Worm (Caenorhabditis elegans) whole organism, young adult: Measurements from ENCODE around the gene Y57G11C.42.

ENCODE experiments used
- B0261.1 ChIP-seq: sonication (generic microtip); optimal IDR thresholded peaks from 2 replicates; lab custom pipeline; 2016; ENCODE audit warnings: mild to moderate bottlenecking, missing genetic modification characterization, moderate library complexity, missing compliant biosample characterization
- F22D6.2 ChIP-seq: sonication (generic microtip); optimal IDR thresholded peaks from 2 replicates; lab custom pipeline; 2016; ENCODE audit warnings: mild to moderate bottlenecking, missing genetic modification characterization, missing compliant biosample characterization
- F37B4.10 ChIP-seq: fragments of 200-800 bp; sonication (Bioruptor generic); IDR thresholded peaks from 2 replicates; pipeline ENCODE4 v1.3.6; 2022; ENCODE audit warnings: missing genetic modification characterization, missing compliant biosample characterization
- T26A5.8 ChIP-seq: sonication (generic microtip); optimal IDR thresholded peaks from 2 replicates; lab custom pipeline; 2016; ENCODE audit warnings: missing genetic modification characterization, missing compliant biosample characterization
- Y67H2A.10 ChIP-seq: fragments of 200-800 bp; sonication (Bioruptor generic); conservative IDR thresholded peaks from 2 replicates; pipeline ENCODE4 v1.3.6; 2022; ENCODE audit warnings: missing genetic modification reagents, missing genetic modification characterization, missing compliant biosample characterization
- ama-1 ChIP-seq, 3 experiments: fragments of 150-350 bp in 1 of 3; sonication (generic microtip) in 2 of 3; optimal IDR thresholded peaks; 2 replicates each; lab custom pipeline; 2014 to 2018; ENCODE audit warnings: missing biosample characterization in 2 of 3, missing genetic modification characterization in 2 of 3, missing genetic modification reagents in 2 of 3
- athp-1 ChIP-seq: sonication (generic microtip); optimal IDR thresholded peaks from 2 replicates; lab custom pipeline; 2017; ENCODE audit warnings: mild to moderate bottlenecking, missing genetic modification characterization, missing compliant biosample characterization
- attf-6 ChIP-seq: fragments of 200-800 bp; sonication (Bioruptor generic); IDR thresholded peaks from 2 replicates; pipeline ENCODE4 v1.3.6; 2022; ENCODE audit warnings: missing genetic modification reagents, missing genetic modification characterization, missing compliant biosample characterization
- bed-2 ChIP-seq: fragments of 200-800 bp; sonication (Bioruptor generic); IDR thresholded peaks from 2 replicates; pipeline ENCODE4 v1.3.6; 2022; ENCODE audit warnings: missing genetic modification reagents, missing genetic modification characterization, missing compliant biosample characterization
- cebp-1 ChIP-seq, 2 experiments: fragments of 200-800 bp in 1 of 2; sonication (Bioruptor generic) in 1 of 2; sonication (generic microtip) in 1 of 2; IDR thresholded peaks in 1 of 2; optimal IDR thresholded peaks in 1 of 2; 2 replicates each; pipeline versions ENCODE4 v1.3.6 to Lab custom; 2017 to 2022; ENCODE audit warnings: missing compliant biosample characterization in 2 of 2, missing genetic modification characterization in 2 of 2, mild to moderate bottlenecking in 1 of 2, missing genetic modification reagents in 1 of 2, moderate library complexity in 1 of 2
- chd-7 ChIP-seq: sonication (generic microtip); optimal IDR thresholded peaks from 2 replicates; lab custom pipeline; 2016; ENCODE audit warnings: mild to moderate bottlenecking, missing genetic modification characterization, moderate library complexity, missing compliant biosample characterization
- dox-1 ChIP-seq: fragments of 200-800 bp; sonication (Bioruptor generic); IDR thresholded peaks from 2 replicates; pipeline ENCODE4 v1.3.6; 2022; ENCODE audit warnings: missing genetic modification reagents, missing genetic modification characterization, missing compliant biosample characterization
- efl-1 ChIP-seq: fragments of 150-350 bp; optimal IDR thresholded peaks from 2 replicates; lab custom pipeline; 2014; ENCODE audit warnings: missing biosample characterization, missing genetic modification reagents, missing genetic modification characterization
- egl-44 ChIP-seq: fragments of 200-800 bp; sonication (Bioruptor generic); IDR thresholded peaks from 2 replicates; pipeline ENCODE4 v1.3.6; 2022; ENCODE audit warnings: missing genetic modification reagents, missing genetic modification characterization, missing compliant biosample characterization
- ets-4 ChIP-seq: fragments of 200-800 bp; sonication (Bioruptor generic); optimal IDR thresholded peaks from 2 replicates; lab custom pipeline; 2018; ENCODE audit warnings: mild to moderate bottlenecking, missing genetic modification characterization, missing compliant biosample characterization
- him-1 ChIP-seq: sonication (generic microtip); optimal IDR thresholded peaks from 2 replicates; lab custom pipeline; 2016; ENCODE audit warnings: missing genotype, missing genetic modification reagents, missing genetic modification characterization, missing compliant biosample characterization
- hmg-1.2 ChIP-seq: fragments of 200-800 bp; sonication (Bioruptor generic); IDR thresholded peaks from 2 replicates; pipeline ENCODE4 v1.3.6; 2022; ENCODE audit warnings: missing genetic modification reagents, missing genetic modification characterization, missing compliant biosample characterization
- hsf-1 ChIP-seq: fragments of 200-800 bp; sonication (Bioruptor generic); IDR thresholded peaks from 2 replicates; pipeline ENCODE4 v1.3.6; 2022; ENCODE audit warnings: missing genetic modification reagents, missing genetic modification characterization, missing compliant biosample characterization
- let-607 ChIP-seq, 2 experiments: fragments of 200-800 bp in 1 of 2; sonication (Bioruptor generic) in 1 of 2; sonication (generic microtip) in 1 of 2; optimal IDR thresholded peaks; 2 replicates each; lab custom pipeline; 2016 to 2018; ENCODE audit warnings: mild to moderate bottlenecking in 2 of 2, missing compliant biosample characterization in 2 of 2, missing genetic modification characterization in 2 of 2, moderate library complexity in 2 of 2, missing genotype in 1 of 2
- lin-35 ChIP-seq, 3 experiments: fragments of 150-350 bp in 2 of 3; sonication (generic microtip) in 1 of 3; optimal IDR thresholded peaks; 2 replicates each; lab custom pipeline; 2014 to 2018; ENCODE audit warnings: missing biosample characterization in 3 of 3, missing genetic modification characterization in 3 of 3, missing genetic modification reagents in 3 of 3
- lsl-1 ChIP-seq: fragments of 200-800 bp; sonication (Bioruptor generic); optimal IDR thresholded peaks from 2 replicates; lab custom pipeline; 2018; ENCODE audit warnings: mild to moderate bottlenecking, missing genetic modification characterization, moderate library complexity, missing compliant biosample characterization
- madf-10 ChIP-seq: sonication (generic microtip); optimal IDR thresholded peaks from 2 replicates; lab custom pipeline; 2016; ENCODE audit warnings: mild to moderate bottlenecking, missing genetic modification characterization, missing compliant biosample characterization
- madf-3 ChIP-seq: fragments of 200-800 bp; sonication (Bioruptor generic); IDR thresholded peaks from 2 replicates; pipeline ENCODE4 v1.3.6; 2022; ENCODE audit warnings: missing genetic modification reagents, missing genetic modification characterization, missing compliant biosample characterization
- madf-6 ChIP-seq: fragments of 200-800 bp; sonication (Bioruptor generic); IDR thresholded peaks from 2 replicates; pipeline ENCODE4 v1.3.6; 2022; ENCODE audit warnings: missing genetic modification reagents, missing genetic modification characterization, missing compliant biosample characterization
- mes-4 ChIP-seq: sonication (generic microtip); optimal IDR thresholded peaks from 2 replicates; lab custom pipeline; 2016; ENCODE audit warnings: missing genotype, missing genetic modification characterization, missing compliant biosample characterization
- nhr-120 ChIP-seq: fragments of 200-800 bp; sonication (Bioruptor generic); IDR thresholded peaks from 2 replicates; pipeline ENCODE4 v1.3.6; 2022; ENCODE audit warnings: missing genetic modification characterization, missing compliant biosample characterization
- nhr-27 ChIP-seq: fragments of 200-800 bp; sonication (Bioruptor generic); optimal IDR thresholded peaks from 2 replicates; lab custom pipeline; 2018; ENCODE audit warnings: mild to moderate bottlenecking, missing genetic modification characterization, moderate library complexity, missing compliant biosample characterization
- nhr-90 ChIP-seq: sonication (generic microtip); optimal IDR thresholded peaks from 2 replicates; lab custom pipeline; 2016; ENCODE audit warnings: missing genotype, mild to moderate bottlenecking, missing genetic modification characterization, missing compliant biosample characterization
- snpc-1.1 ChIP-seq: sonication (generic microtip); optimal IDR thresholded peaks from 2 replicates; lab custom pipeline; 2017; ENCODE audit warnings: missing genetic modification characterization, mild to moderate bottlenecking, missing compliant biosample characterization, antibody characterized with exemption, moderate library complexity, missing genotype, missing genetic modification reagents; ENCODE audit not compliant: insufficient read depth
- snpc-4 ChIP-seq, 5 experiments: fragments of 150-350 bp in 1 of 5; sonication (generic microtip) in 4 of 5; optimal IDR thresholded peaks; 2 replicates each; lab custom pipeline; 2014 to 2018; ENCODE audit warnings: missing genetic modification characterization in 5 of 5, missing biosample characterization in 3 of 5, antibody characterized with exemption in 2 of 5, mild to moderate bottlenecking in 2 of 5, missing compliant biosample characterization in 2 of 5, missing genotype in 2 of 5, moderate library complexity in 2 of 5, missing genetic modification reagents in 1 of 5
- somi-1 ChIP-seq: fragments of 200-800 bp; sonication (Bioruptor generic); optimal IDR thresholded peaks from 2 replicates; lab custom pipeline; 2018; ENCODE audit warnings: mild to moderate bottlenecking, missing genetic modification characterization, missing compliant biosample characterization
- tbp1 ChIP-seq: fragments of 200-800 bp; sonication (Bioruptor generic); optimal IDR thresholded peaks from 2 replicates; lab custom pipeline; 2018; ENCODE audit warnings: mild to moderate bottlenecking, missing genetic modification characterization, missing compliant biosample characterization
- xnd-1 ChIP-seq: sonication (generic microtip); optimal IDR thresholded peaks from 2 replicates; lab custom pipeline; 2016; ENCODE audit warnings: missing genotype, missing genetic modification reagents, missing genetic modification characterization, missing compliant biosample characterization

Gene Y57G11C.42

ce11 chrIV:14754912-14755311 is 26.6 kb downstream of the Y57G11C.42 start, which contains the start of gene Y57G11C.499:
Y57G11C.499 (minus strand) TSS chrIV:14754934.
- TF ChIP-seq efl-1 (GFP tag; lab: Kevin White, UChicago) (peak; percentile 8), somi-1 (GFP tag; lab: Kevin White, UChicago) (no peak), madf-6 (GFP tag; lab: Robert Waterston, UW) (peak; percentile 56; the same call in 1 of the 2 replicates), tbp1 (GFP tag; lab: Kevin White, UChicago) (peak; percentile 10), athp-1 (tag; lab: Kevin White, UChicago) (no peak), T26A5.8 (no peak), attf-6 (peak; percentile 88), snpc-4 (GFP tag; optimal IDR thresholded peaks at IDR 0.05; lab: Kevin White, UChicago) (peak; percentile 78), snpc-4 (tag; optimal IDR thresholded peaks at IDR 0.05; lab: Kevin White, UChicago) (peak in 3 of 4 experiments; percentile 89 to 93 (median 91)), chd-7 (tag; lab: Kevin White, UChicago) (no peak), nhr-120 (no peak), lsl-1 (GFP tag; lab: Kevin White, UChicago) (peak; percentile 79)

ce11 chrIV:14757786-14758185 is 29.5 kb downstream of the Y57G11C.42 start:
- TF ChIP-seq nhr-90 (tag; lab: Kevin White, UChicago) (no peak), him-1 (tag; lab: Kevin White, UChicago) (no peak), attf-6 (peak; percentile 67; the same call in 1 of the 2 replicates)

DNA sequence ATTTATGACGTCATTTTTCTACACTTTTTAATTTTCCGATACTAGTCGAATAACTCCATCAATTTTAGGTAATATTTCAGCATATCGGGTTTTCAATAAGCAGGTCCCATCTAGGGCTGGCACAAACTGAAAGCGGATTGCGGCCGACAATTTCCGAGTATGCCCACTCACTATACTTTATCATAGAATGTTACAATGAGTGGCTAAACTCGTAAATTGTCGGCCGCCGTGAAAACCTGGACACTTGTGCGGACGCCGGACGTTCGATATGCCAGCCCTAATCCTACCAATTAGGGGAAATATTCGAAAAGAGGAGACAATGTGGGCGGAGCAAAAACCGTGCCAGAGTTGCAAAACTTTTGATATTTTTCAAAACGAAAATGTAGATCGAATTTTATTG is 31.3 kb downstream of the Y57G11C.42 start:
- no peak for TF ChIP-seq snpc-4 (GFP tag; optimal IDR thresholded peaks at IDR 0.05; lab: Kevin White, UChicago)
- TF ChIP-seq snpc-4 (tag; optimal IDR thresholded peaks at IDR 0.05; lab: Kevin White, UChicago), result peak in 3 of 4 experiments; percentile 72 to 92 (median 77)
- TF ChIP-seq snpc-1.1 (tag; lab: Kevin White, UChicago), result peak; percentile 51
- peak; percentile 36 for TF ChIP-seq hmg-1.2 (GFP tag; lab: Robert Waterston, UW)
- no peak for TF ChIP-seq lin-35 (GFP tag; optimal IDR thresholded peaks at IDR 0.05; lab: Kevin White, UChicago)
- TF ChIP-seq attf-6, result no peak
- no peak for TF ChIP-seq xnd-1 (tag; lab: Kevin White, UChicago)

ce11 chrIV:14760845-14761244 is 32.5 kb downstream of the Y57G11C.42 start, which contains the start of gene ptp-5.2:
ptp-5.2 (minus strand) TSS chrIV:14760945.
- no peak for TF ChIP-seq cebp-1 (GFP tag; IDR thresholded peaks at IDR 0.05; lab: Robert Waterston, UW)
- no peak for TF ChIP-seq cebp-1 (tag; optimal IDR thresholded peaks at IDR 0.05; lab: Kevin White, UChicago)
- TF ChIP-seq F37B4.10 (GFP tag; lab: Robert Waterston, UW), result no peak
- TF ChIP-seq lsl-1 (GFP tag; lab: Kevin White, UChicago), result no peak
- TF ChIP-seq hsf-1 (GFP tag; lab: Robert Waterston, UW), result no peak
- TF ChIP-seq Y67H2A.10, result no peak
- no peak for TF ChIP-seq bed-2 (GFP tag; lab: Robert Waterston, UW)
- no peak for TF ChIP-seq F22D6.2 (tag; lab: Kevin White, UChicago)
- no peak for TF ChIP-seq egl-44 (GFP tag; lab: Robert Waterston, UW)
- TF ChIP-seq ama-1 (optimal IDR thresholded peaks at IDR 0.05; lab: Kevin White, UChicago), result no peak
- TF ChIP-seq ama-1 (GFP tag; optimal IDR thresholded peaks at IDR 0.05; lab: Kevin White, UChicago), result no peak
- TF ChIP-seq ets-4, result no peak
- TF ChIP-seq madf-3 (GFP tag; lab: Robert Waterston, UW), result no peak
- no peak for TF ChIP-seq snpc-1.1 (tag; lab: Kevin White, UChicago)
- TF ChIP-seq nhr-27 (tag; lab: Kevin White, UChicago), result no peak
- no peak for TF ChIP-seq madf-10 (tag; lab: Kevin White, UChicago)
- TF ChIP-seq dox-1, result no peak
- no peak for TF ChIP-seq B0261.1 (tag; lab: Kevin White, UChicago)
- no peak for TF ChIP-seq mes-4 (tag; lab: Kevin White, UChicago)
- no peak for TF ChIP-seq let-607 (tag; optimal IDR thresholded peaks at IDR 0.05; lab: Kevin White, UChicago)
